Worm (Caenorhabditis elegans) whole organism, mixed stage, embryonic: ENCODE results near the gene ess-2.

Experiments
- M03D4.4 ChIP-seq: sonication (generic microtip); optimal IDR thresholded peaks from 2 replicates; lab custom pipeline; 2017; ENCODE audit warnings: mild to moderate bottlenecking, missing genetic modification characterization, missing compliant biosample characterization
- bed-3 ChIP-seq: fragments of 200-800 bp; sonication (Bioruptor generic); optimal IDR thresholded peaks from 3 replicates; lab custom pipeline; 2018; ENCODE audit warnings: mild to moderate bottlenecking, missing genetic modification characterization, moderate library complexity, missing compliant biosample characterization
- ceh-39 ChIP-seq: fragments of 150-350 bp; optimal IDR thresholded peaks from 2 replicates; lab custom pipeline; 2014; ENCODE audit warnings: missing biosample characterization, missing genetic modification characterization
- ceh-83 ChIP-seq: fragments of 200-800 bp; sonication (Bioruptor generic); optimal IDR thresholded peaks from 2 replicates; lab custom pipeline; 2018; ENCODE audit warnings: mild to moderate bottlenecking, missing genetic modification characterization, missing compliant biosample characterization
- ces-1 ChIP-seq: fragments of 150-350 bp; optimal IDR thresholded peaks from 2 replicates; lab custom pipeline; 2014; ENCODE audit warnings: missing biosample characterization, missing genetic modification reagents, missing genetic modification characterization
- cnd-1 ChIP-seq: fragments of 200-800 bp; sonication (Bioruptor generic); optimal IDR thresholded peaks from 2 replicates; lab custom pipeline; 2018; ENCODE audit warnings: mild to moderate bottlenecking, missing genetic modification characterization, missing compliant biosample characterization
- drap-1 ChIP-seq: fragments of 200-800 bp; sonication (Bioruptor generic); optimal IDR thresholded peaks from 3 replicates; lab custom pipeline; 2018; ENCODE audit warnings: mild to moderate bottlenecking, missing genetic modification characterization, missing compliant biosample characterization
- elt-1 ChIP-seq: sonication (generic microtip); optimal IDR thresholded peaks from 2 replicates; lab custom pipeline; 2017; ENCODE audit warnings: missing genetic modification characterization, mild to moderate bottlenecking, missing compliant biosample characterization, antibody characterized with exemption, moderate library complexity, borderline replicate concordance; ENCODE audit not compliant: insufficient read depth
- elt-3 ChIP-seq: fragments of 150-350 bp; optimal IDR thresholded peaks from 2 replicates; lab custom pipeline; 2014; ENCODE audit warnings: missing biosample characterization, missing genetic modification characterization
- flh-1 ChIP-seq: fragments of 200-800 bp; sonication (Bioruptor generic); optimal IDR thresholded peaks from 2 replicates; lab custom pipeline; 2018; ENCODE audit warnings: mild to moderate bottlenecking, missing genetic modification characterization, moderate library complexity, missing compliant biosample characterization
- ham-2 ChIP-seq: fragments of 200-800 bp; sonication (Bioruptor generic); optimal IDR thresholded peaks from 2 replicates; lab custom pipeline; 2018; ENCODE audit warnings: mild to moderate bottlenecking, missing genetic modification characterization, missing compliant biosample characterization
- hlh-1 ChIP-seq: fragments of 150-350 bp; optimal IDR thresholded peaks from 2 replicates; lab custom pipeline; 2014; ENCODE audit warnings: missing biosample characterization, missing genetic modification reagents, missing genetic modification characterization
- lin-32 ChIP-seq: fragments of 200-800 bp; sonication (Bioruptor generic); optimal IDR thresholded peaks from 2 replicates; lab custom pipeline; 2018; ENCODE audit warnings: mild to moderate bottlenecking, missing genetic modification characterization, missing compliant biosample characterization
- mab-5 ChIP-seq: fragments of 150-350 bp; optimal IDR thresholded peaks from 2 replicates; lab custom pipeline; 2014; ENCODE audit warnings: missing biosample characterization, missing genetic modification characterization
- mep-1 ChIP-seq: fragments of 150-350 bp; optimal IDR thresholded peaks from 2 replicates; lab custom pipeline; 2017; ENCODE audit warnings: missing biosample characterization, missing genetic modification reagents, missing genetic modification characterization, inconsistent platforms
- nhr-12 ChIP-seq: fragments of 150-350 bp; optimal IDR thresholded peaks from 2 replicates; lab custom pipeline; 2014; ENCODE audit warnings: missing biosample characterization, missing genetic modification characterization
- nhr-237 ChIP-seq: fragments of 150-350 bp; optimal IDR thresholded peaks from 2 replicates; lab custom pipeline; 2014; ENCODE audit warnings: missing biosample characterization, missing genetic modification characterization
- nhr-28 ChIP-seq: fragments of 150-350 bp; optimal IDR thresholded peaks from 2 replicates; lab custom pipeline; 2014; ENCODE audit warnings: missing biosample characterization, missing genetic modification characterization
- nhr-76 ChIP-seq: sonication (generic microtip); optimal IDR thresholded peaks from 2 replicates; lab custom pipeline; 2017; ENCODE audit warnings: missing biosample characterization, missing genetic modification characterization
- pha-4 ChIP-seq: fragments of 150-350 bp; optimal IDR thresholded peaks from 2 replicates; lab custom pipeline; 2018; ENCODE audit warnings: missing biosample characterization, missing genetic modification reagents, missing genetic modification characterization
- sem-2 ChIP-seq: fragments of 200-800 bp; sonication (Bioruptor generic); optimal IDR thresholded peaks from 2 replicates; lab custom pipeline; 2018; ENCODE audit warnings: mild to moderate bottlenecking, missing genetic modification characterization, missing compliant biosample characterization
- tbx-8 ChIP-seq: fragments of 200-800 bp; sonication (Bioruptor generic); optimal IDR thresholded peaks from 2 replicates; lab custom pipeline; 2018; ENCODE audit warnings: mild to moderate bottlenecking, missing genetic modification characterization, moderate library complexity, missing compliant biosample characterization
- unc-120 ChIP-seq: sonication (generic microtip); optimal IDR thresholded peaks from 2 replicates; lab custom pipeline; 2017; ENCODE audit warnings: missing genetic modification characterization, missing compliant biosample characterization; ENCODE audit not compliant: poor library complexity, severe bottlenecking
- unc-39 ChIP-seq: fragments of 150-350 bp; optimal IDR thresholded peaks from 2 replicates; lab custom pipeline; 2014; ENCODE audit warnings: missing biosample characterization, missing genetic modification characterization
- unc-62 ChIP-seq: fragments of 150-350 bp; optimal IDR thresholded peaks from 2 replicates; lab custom pipeline; 2014; ENCODE audit warnings: missing biosample characterization, missing genetic modification reagents, missing genetic modification characterization
- zip-8 ChIP-seq: fragments of 150-350 bp; optimal IDR thresholded peaks from 2 replicates; lab custom pipeline; 2014; ENCODE audit warnings: missing biosample characterization, missing genetic modification characterization
- ztf-11 ChIP-seq: fragments of 150-350 bp; optimal IDR thresholded peaks from 2 replicates; lab custom pipeline; 2014; ENCODE audit warnings: missing biosample characterization, missing genetic modification characterization

The ess-2 gene

ce11 chrIII:8529002-8529401 is 38.9 kb upstream of the ess-2 start (continued):
- TF ChIP-seq tbx-8 = no peak
- no peak for TF ChIP-seq unc-39 (tag; lab: Kevin White, UChicago)
- no peak for TF ChIP-seq ceh-39 (tag; lab: Kevin White, UChicago)

ce11 chrIII:8524773-8525172 is 34.6 kb upstream of the ess-2 start, which contains the start of gene idpp-15:
TSS of gene idpp-15 (plus strand) at chrIII:8525073.
- TF ChIP-seq cnd-1 (tag; lab: Kevin White, UChicago) = no peak
- TF ChIP-seq nhr-12 (tag; lab: Kevin White, UChicago) = no peak
- TF ChIP-seq nhr-76 (tag; lab: Kevin White, UChicago) = no peak
- no peak for TF ChIP-seq unc-62 (GFP tag; lab: Kevin White, UChicago)
- no peak for TF ChIP-seq pha-4 (tag; lab: Kevin White, UChicago)
- no peak for TF ChIP-seq unc-39 (tag; lab: Kevin White, UChicago)
- TF ChIP-seq drap-1 (GFP tag; lab: Kevin White, UChicago) = no peak
- no peak for TF ChIP-seq mep-1 (tag; lab: Kevin White, UChicago)
- TF ChIP-seq ztf-11 (tag; lab: Kevin White, UChicago) = no peak
- no peak for TF ChIP-seq hlh-1 (tag; lab: Kevin White, UChicago)
- TF ChIP-seq bed-3 (GFP tag; lab: Kevin White, UChicago) = no peak
- TF ChIP-seq sem-2 (GFP tag; lab: Kevin White, UChicago) = no peak
- no peak for TF ChIP-seq lin-32 (GFP tag; lab: Kevin White, UChicago)
- TF ChIP-seq, all 35 proteins: peak for 0

ce11 chrIII:8521654-8522392 is 31.7 kb upstream of the ess-2 start:
- TF ChIP-seq nhr-12 (tag; lab: Kevin White, UChicago) (no peak), sem-2 (GFP tag; lab: Kevin White, UChicago) (no peak), cnd-1 (tag; lab: Kevin White, UChicago) (no peak), nhr-76 (tag; lab: Kevin White, UChicago) (no peak), flh-1 (GFP tag; lab: Kevin White, UChicago) (no peak), ceh-83 (GFP tag; lab: Kevin White, UChicago) (no peak), lin-32 (GFP tag; lab: Kevin White, UChicago) (no peak), elt-3 (tag; lab: Kevin White, UChicago) (no peak), drap-1 (GFP tag; lab: Kevin White, UChicago) (no peak), ces-1 (no peak)

ce11 chrIII:8520589-8520988 is 30.4 kb upstream of the ess-2 start:
- TF ChIP-seq ztf-11 (tag; lab: Kevin White, UChicago) (no peak), flh-1 (GFP tag; lab: Kevin White, UChicago) (no peak), ceh-83 (GFP tag; lab: Kevin White, UChicago) (no peak), zip-8 (tag; lab: Kevin White, UChicago) (no peak), bed-3 (GFP tag; lab: Kevin White, UChicago) (no peak), hlh-1 (tag; lab: Kevin White, UChicago) (no peak), elt-3 (tag; lab: Kevin White, UChicago) (no peak), elt-1 (tag; lab: Kevin White, UChicago) (no peak), nhr-237 (tag; lab: Kevin White, UChicago) (no peak), mab-5 (tag; lab: Kevin White, UChicago) (no peak), sem-2 (GFP tag; lab: Kevin White, UChicago) (no peak), nhr-28 (tag; lab: Kevin White, UChicago) (no peak), M03D4.4 (tag; lab: Kevin White, UChicago) (no peak), pha-4 (tag; lab: Kevin White, UChicago) (no peak), tbx-8 (no peak), ceh-39 (tag; lab: Kevin White, UChicago) (no peak), unc-120 (tag; lab: Kevin White, UChicago) (no peak), ham-2 (GFP tag; lab: Kevin White, UChicago) (no peak)

- TF ChIP-seq M03D4.4 (tag; lab: Kevin White, UChicago) = no peak
- TF ChIP-seq ceh-39 (tag; lab: Kevin White, UChicago) = no peak
- no peak for TF ChIP-seq bed-3 (GFP tag; lab: Kevin White, UChicago)
- no peak for TF ChIP-seq hlh-1 (tag; lab: Kevin White, UChicago)
- TF ChIP-seq zip-8 (tag; lab: Kevin White, UChicago) = no peak
- TF ChIP-seq pha-4 (tag; lab: Kevin White, UChicago) = no peak
These were observed 29.7 kb upstream of the ess-2 start, which contains the start of gene ZC21.8 for ce11 chrIII:8519886-8520285. TSS of gene ZC21.8 (minus strand) at chrIII:8519986.
